Fruit fly (Drosophila melanogaster) whole organism, embryonic: ENCODE measurements around the gene mRpL13.
A peak's percentile ranks its signal among the peaks of the same experiment; 100 is the strongest.

Experiments used
- Abd-B ChIP-seq: fragments of 200-800 bp; sonication (Bioruptor generic); optimal IDR thresholded peaks from 2 replicates; lab custom pipeline; 2018; ENCODE audit warnings: missing biosample characterization, mild to moderate bottlenecking, missing genetic modification characterization, moderate library complexity
- Aef1 ChIP-seq: fragments of 200-800 bp; sonication (Bioruptor generic); IDR thresholded peaks from 3 replicates; pipeline ENCODE4 v1.3.6; 2022; ENCODE audit warnings: missing biosample characterization, missing genetic modification characterization
- B-H2 ChIP-seq: fragments of 200-800 bp; sonication (Bioruptor generic); optimal IDR thresholded peaks from 2 replicates; lab custom pipeline; 2018; ENCODE audit warnings: missing biosample characterization, mild to moderate bottlenecking, missing genetic modification characterization
- CG10321 ChIP-seq: fragments of 200-800 bp; sonication (Bioruptor generic); IDR thresholded peaks from 2 replicates; pipeline ENCODE4 v1.3.6; 2022; ENCODE audit warnings: missing biosample characterization, missing genetic modification characterization
- CG12219 ChIP-seq: fragments of 200-800 bp; sonication (Bioruptor generic); optimal IDR thresholded peaks from 3 replicates; lab custom pipeline; 2018; ENCODE audit warnings: missing biosample characterization, mild to moderate bottlenecking, missing genetic modification characterization
- CG12236 ChIP-seq: fragments of 200-800 bp; sonication (Bioruptor generic); optimal IDR thresholded peaks from 2 replicates; lab custom pipeline; 2016; ENCODE audit warnings: missing biosample characterization, missing genetic modification characterization
- CG12659 ChIP-seq: fragments of 200-800 bp; sonication (Bioruptor generic); optimal IDR thresholded peaks from 3 replicates; lab custom pipeline; 2017; ENCODE audit warnings: mild to moderate bottlenecking, missing biosample characterization, missing genetic modification reagents, missing genetic modification characterization
- CG13424 ChIP-seq: fragments of 200-800 bp; sonication (Bioruptor generic); optimal IDR thresholded peaks from 2 replicates; lab custom pipeline; 2019; ENCODE audit warnings: missing biosample characterization, mild to moderate bottlenecking, missing genetic modification characterization, moderate library complexity
- CG15011 ChIP-seq: fragments of 200-800 bp; sonication (Bioruptor generic); optimal IDR thresholded peaks from 3 replicates; lab custom pipeline; 2018; ENCODE audit warnings: missing biosample characterization, mild to moderate bottlenecking, missing genetic modification characterization
- CG15696 ChIP-seq: fragments of 200-800 bp; sonication (Bioruptor generic); optimal IDR thresholded peaks from 2 replicates; lab custom pipeline; 2019; ENCODE audit warnings: missing biosample characterization, mild to moderate bottlenecking, missing genetic modification characterization, moderate library complexity
- CG16815 ChIP-seq: fragments of 200-800 bp; sonication (Bioruptor generic); optimal IDR thresholded peaks from 3 replicates; lab custom pipeline; 2017; ENCODE audit warnings: missing biosample characterization, mild to moderate bottlenecking, missing genetic modification characterization
- CG1792 ChIP-seq: fragments of 200-800 bp; sonication (Bioruptor generic); optimal IDR thresholded peaks from 2 replicates; lab custom pipeline; 2016; ENCODE audit warnings: missing biosample characterization, missing genetic modification characterization
- CG18011 ChIP-seq: fragments of 200-800 bp; sonication (Bioruptor generic); optimal IDR thresholded peaks from 2 replicates; lab custom pipeline; 2017; ENCODE audit warnings: missing biosample characterization, missing genetic modification characterization, mild to moderate bottlenecking, moderate library complexity, missing genotype
- CG2889 ChIP-seq: fragments of 200-800 bp; sonication (Bioruptor generic); IDR thresholded peaks from 3 replicates; pipeline ENCODE4 v1.3.6; 2022; ENCODE audit warnings: missing biosample characterization, missing genetic modification characterization
- CG3847 ChIP-seq: fragments of 200-800 bp; sonication (Bioruptor generic); IDR thresholded peaks from 2 replicates; pipeline ENCODE4 v1.3.6; 2022; ENCODE audit warnings: missing biosample characterization, missing genetic modification characterization
- CG43689 ChIP-seq: fragments of 200-800 bp; sonication (Bioruptor generic); IDR thresholded peaks from 2 replicates; pipeline ENCODE4 v1.3.6; 2022; ENCODE audit warnings: missing biosample characterization, missing genetic modification characterization
- CG7786 ChIP-seq: fragments of 200-800 bp; sonication (Bioruptor generic); optimal IDR thresholded peaks from 2 replicates; lab custom pipeline; 2016; ENCODE audit warnings: missing biosample characterization, missing genetic modification characterization
- CG8290 ChIP-seq, 3 experiments: fragments of 200-800 bp; sonication (Bioruptor generic); optimal IDR thresholded peaks; 2 replicates each; lab custom pipeline; 2016 to 2019; ENCODE audit warnings: missing biosample characterization in 3 of 3, missing genetic modification characterization in 3 of 3, mild to moderate bottlenecking in 2 of 3, moderate library complexity in 1 of 3
- CG8388 ChIP-seq: fragments of 200-800 bp; sonication (Bioruptor generic); optimal IDR thresholded peaks from 2 replicates; lab custom pipeline; 2019; ENCODE audit warnings: missing biosample characterization, mild to moderate bottlenecking, missing genetic modification characterization, moderate library complexity
- CG8765 ChIP-seq: fragments of 200-800 bp; sonication (Bioruptor generic); IDR thresholded peaks from 2 replicates; pipeline ENCODE4 v1.3.6; 2022; ENCODE audit warnings: missing biosample characterization, missing genetic modification characterization
- CkIIα-i1 ChIP-seq: fragments of 200-800 bp; sonication (Bioruptor generic); IDR thresholded peaks from 2 replicates; pipeline ENCODE4 v1.3.6; 2022; ENCODE audit warnings: missing biosample characterization, missing genetic modification characterization
- CoRest ChIP-seq: fragments of 200-800 bp; sonication (Bioruptor generic); optimal IDR thresholded peaks from 3 replicates; lab custom pipeline; 2018; ENCODE audit warnings: missing biosample characterization, mild to moderate bottlenecking, missing genetic modification characterization, moderate library complexity
- Dref ChIP-seq: fragments of 200-800 bp; sonication (Bioruptor generic); IDR thresholded peaks from 2 replicates; pipeline ENCODE4 v1.3.6; 2022; ENCODE audit warnings: missing biosample characterization, missing genetic modification characterization
- H15 ChIP-seq: fragments of 200-800 bp; sonication (Bioruptor generic); IDR thresholded peaks from 3 replicates; pipeline ENCODE4 v1.3.6; 2022; ENCODE audit warnings: missing biosample characterization, missing genetic modification characterization
- Hr3 ChIP-seq: fragments of 200-800 bp; sonication (Bioruptor generic); optimal IDR thresholded peaks from 3 replicates; lab custom pipeline; 2016; ENCODE audit warnings: missing biosample characterization, missing genetic modification characterization
- NFAT ChIP-seq: fragments of 200-800 bp; sonication (Bioruptor generic); IDR thresholded peaks from 2 replicates; pipeline ENCODE4 v1.3.6; 2022; ENCODE audit warnings: missing biosample characterization, missing genetic modification characterization
- Poxn ChIP-seq: fragments of 200-800 bp; sonication (Bioruptor generic); IDR thresholded peaks from 2 replicates; pipeline ENCODE4 v1.3.6; 2022; ENCODE audit warnings: missing biosample characterization, missing genetic modification characterization
- TFAM ChIP-seq: fragments of 200-800 bp; sonication (Bioruptor generic); optimal IDR thresholded peaks from 2 replicates; lab custom pipeline; 2017; ENCODE audit warnings: missing biosample characterization, missing genetic modification characterization, inconsistent platforms
- ab ChIP-seq: fragments of 200-800 bp; sonication (Bioruptor generic); optimal IDR thresholded peaks from 2 replicates; lab custom pipeline; 2016; ENCODE audit warnings: missing biosample characterization, missing genetic modification characterization
- croc ChIP-seq: fragments of 200-800 bp; sonication (Bioruptor generic); conservative IDR thresholded peaks from 3 replicates; pipeline ENCODE4 v1.3.6; 2022; ENCODE audit warnings: missing biosample characterization, missing genetic modification characterization
- dan ChIP-seq: fragments of 200-800 bp; sonication (Bioruptor generic); IDR thresholded peaks from 2 replicates; pipeline ENCODE4 v1.3.6; 2022; ENCODE audit warnings: missing biosample characterization, missing genetic modification characterization
- dimm ChIP-seq: fragments of 200-800 bp; sonication (Bioruptor generic); IDR thresholded peaks from 2 replicates; pipeline ENCODE4 v1.3.6; 2022; ENCODE audit warnings: missing biosample characterization, missing genetic modification characterization
- ewg ChIP-seq: fragments of 200-800 bp; sonication (Bioruptor generic); optimal IDR thresholded peaks from 3 replicates; lab custom pipeline; 2017; ENCODE audit warnings: mild to moderate bottlenecking, missing biosample characterization, missing genetic modification reagents, missing genetic modification characterization
- ftz-f1 ChIP-seq: fragments of 200-800 bp; sonication (Bioruptor generic); optimal IDR thresholded peaks from 2 replicates; lab custom pipeline; 2016; ENCODE audit warnings: missing biosample characterization, missing genetic modification characterization
- jigr1 ChIP-seq: fragments of 200-800 bp; sonication (Bioruptor generic); IDR thresholded peaks from 3 replicates; pipeline ENCODE4 v1.3.6; 2022; ENCODE audit warnings: missing biosample characterization, missing genetic modification characterization
- kah ChIP-seq: fragments of 200-800 bp; sonication (Bioruptor generic); optimal IDR thresholded peaks from 2 replicates; lab custom pipeline; 2018; ENCODE audit warnings: missing biosample characterization, mild to moderate bottlenecking, missing genetic modification characterization
- kni ChIP-seq: fragments of 200-800 bp; sonication (Bioruptor generic); optimal IDR thresholded peaks from 3 replicates; lab custom pipeline; 2017; ENCODE audit warnings: mild to moderate bottlenecking, missing biosample characterization, missing genetic modification reagents, missing genetic modification characterization
- lab ChIP-seq: fragments of 200-800 bp; sonication (Bioruptor generic); optimal IDR thresholded peaks from 3 replicates; lab custom pipeline; 2017; ENCODE audit warnings: missing biosample characterization, missing genetic modification characterization, mild to moderate bottlenecking, moderate library complexity, missing genetic modification reagents
- lbe ChIP-seq: fragments of 200-800 bp; sonication (Bioruptor generic); optimal IDR thresholded peaks from 2 replicates; lab custom pipeline; 2016; ENCODE audit warnings: missing biosample characterization, mild to moderate bottlenecking, missing genetic modification characterization
- mld ChIP-seq: fragments of 200-800 bp; sonication (Bioruptor generic); IDR thresholded peaks from 3 replicates; pipeline ENCODE4 v1.3.6; 2022; ENCODE audit warnings: missing biosample characterization, missing genetic modification characterization; ENCODE audit not compliant: partially characterized antibody
- nau ChIP-seq: fragments of 200-800 bp; sonication (Bioruptor generic); optimal IDR thresholded peaks from 3 replicates; lab custom pipeline; 2017; ENCODE audit warnings: missing biosample characterization, mild to moderate bottlenecking, missing genetic modification characterization, missing genetic modification reagents
- org-1 ChIP-seq: fragments of 200-800 bp; sonication (Bioruptor generic); optimal IDR thresholded peaks from 2 replicates; lab custom pipeline; 2017; ENCODE audit warnings: missing biosample characterization, missing genetic modification characterization
- pan ChIP-seq, 4 experiments: fragments of >200 bp in 3 of 4; fragments of 200-800 bp in 1 of 4; sonication (Bioruptor generic) in 1 of 4; optimal IDR thresholded peaks in 3 of 4; IDR thresholded peaks in 1 of 4; 2 replicates each; pipeline versions ENCODE4 v1.3.6 to Lab custom; 2017 to 2022; ENCODE audit warnings: missing biosample characterization in 2 of 4, missing genetic modification characterization in 2 of 4, mixed read lengths in 1 of 4
- sc ChIP-seq, 3 experiments: fragments of >200 bp in 2 of 3; fragments of 200-800 bp in 1 of 3; sonication (Bioruptor generic) in 1 of 3; optimal IDR thresholded peaks; 2 replicates in 2 of 3; 3 replicates in 1 of 3; lab custom pipeline; 2017; ENCODE audit warnings: mild to moderate bottlenecking in 1 of 3, missing biosample characterization in 1 of 3, missing genetic modification characterization in 1 of 3, missing genetic modification reagents in 1 of 3
- sens-2 ChIP-seq: fragments of 200-800 bp; sonication (Bioruptor generic); IDR thresholded peaks from 2 replicates; pipeline ENCODE4 v1.3.6; 2022; ENCODE audit warnings: missing biosample characterization, missing genetic modification characterization
- sim ChIP-seq: fragments of 200-800 bp; sonication (Bioruptor generic); IDR thresholded peaks from 2 replicates; pipeline ENCODE4 v1.3.6; 2022; ENCODE audit warnings: missing biosample characterization, missing genetic modification characterization
- slou ChIP-seq: fragments of 200-800 bp; sonication (Bioruptor generic); optimal IDR thresholded peaks from 3 replicates; lab custom pipeline; 2016; ENCODE audit warnings: missing biosample characterization, missing genetic modification characterization
- sug ChIP-seq: fragments of 200-800 bp; optimal IDR thresholded peaks from 2 replicates; lab custom pipeline; 2019; ENCODE audit warnings: missing biosample characterization, mild to moderate bottlenecking, missing genetic modification characterization, moderate library complexity
- trh ChIP-seq: fragments of 200-800 bp; sonication (Bioruptor generic); optimal IDR thresholded peaks from 2 replicates; lab custom pipeline; 2016; ENCODE audit warnings: missing biosample characterization, missing genetic modification characterization
- unc-4 ChIP-seq: fragments of 200-800 bp; sonication (Bioruptor generic); IDR thresholded peaks from 2 replicates; pipeline ENCODE4 v1.3.6; 2022; ENCODE audit warnings: missing biosample characterization, missing genetic modification characterization; ENCODE audit not compliant: partially characterized antibody

mRpL13 gene

DNA sequence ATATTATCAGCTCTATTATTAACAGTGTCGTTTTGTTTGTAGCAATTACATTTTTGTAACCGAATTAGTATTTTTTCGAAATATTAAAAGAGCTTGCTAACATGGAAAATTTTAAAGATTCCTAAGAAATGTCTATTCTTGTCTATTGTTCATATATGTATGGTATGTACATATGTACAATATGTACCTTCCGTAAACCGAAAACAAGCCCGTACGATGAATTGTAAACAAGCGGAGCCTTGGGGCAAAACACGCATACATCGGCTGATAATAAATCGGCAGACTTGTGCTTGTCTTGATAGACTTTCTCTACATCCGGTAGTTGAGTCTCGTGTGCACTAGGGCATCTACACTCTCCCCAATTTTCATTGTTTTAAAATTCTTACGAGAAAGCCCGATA, 36.2 kb downstream of the mRpL13 start:
- TF ChIP-seq Hr3 (GFP tag; lab: Kevin White, UChicago) (no peak), CG13424 (peak; percentile 38), kah (no peak), CG15696 (peak; percentile 77), sug (tag; lab: Kevin White, UChicago) (no peak), ab (no peak), CG43689 (GFP tag; lab: Robert Waterston, UW) (0 out of 2 replicates have a peak, but pooled peaks have one; percentile 23), croc (GFP tag; lab: Robert Waterston, UW) (no peak), CG3847 (GFP tag; lab: Robert Waterston, UW) (no peak), ftz-f1 (GFP tag; lab: Kevin White, UChicago) (no peak), nau (GFP tag; lab: Kevin White, UChicago) (peak; percentile 49), Poxn (GFP tag; lab: Robert Waterston, UW) (no peak), CG1792 (GFP tag; lab: Kevin White, UChicago) (peak; percentile 45), kni (GFP tag; lab: Kevin White, UChicago) (peak; percentile 87), pan (optimal IDR thresholded peaks at IDR 0.05; lab: Kevin White, UChicago) (no peak), pan (GFP tag; optimal IDR thresholded peaks at IDR 0.05 in 1 of 2, IDR thresholded peaks at IDR 0.05 in 1 of 2) (peak in 1 of 2 experiments; percentile 35), trh (no peak), CkIIα-i1 (GFP tag; lab: Robert Waterston, UW) (no peak), CG12219 (GFP tag; lab: Kevin White, UChicago) (no peak), CG12236 (GFP tag; lab: Kevin White, UChicago) (no peak), NFAT (GFP tag; lab: Robert Waterston, UW) (no peak), CG10321 (no peak; the same call in 1 of the 2 replicates), TFAM (GFP tag; lab: Kevin White, UChicago) (no peak), CG8765 (GFP tag; lab: Robert Waterston, UW) (no peak), ewg (GFP tag; lab: Kevin White, UChicago) (no peak), CG7786 (GFP tag; lab: Kevin White, UChicago) (no peak), CG18011 (GFP tag; lab: Kevin White, UChicago) (no peak), dimm (GFP tag; lab: Robert Waterston, UW) (no peak), CG16815 (GFP tag; lab: Kevin White, UChicago) (no peak), mld (GFP tag; lab: Robert Waterston, UW) (no peak), H15 (GFP tag; lab: Robert Waterston, UW) (0 out of 3 replicates have a peak, but pooled peaks have one; percentile 26), lab (GFP tag; lab: Kevin White, UChicago) (peak; percentile 72), sim (GFP tag; lab: Robert Waterston, UW) (no peak), Abd-B (no peak), lbe (GFP tag; lab: Kevin White, UChicago) (no peak), jigr1 (no peak), CG12659 (GFP tag; lab: Kevin White, UChicago) (peak; percentile 4), CoRest (tag; lab: Kevin White, UChicago) (peak; percentile 18), unc-4 (GFP tag; lab: Robert Waterston, UW) (no peak), Dref (GFP tag; lab: Robert Waterston, UW) (no peak), sc (optimal IDR thresholded peaks at IDR 0.05; lab: Kevin White, UChicago) (no peak), sc (GFP tag; optimal IDR thresholded peaks at IDR 0.05; lab: Kevin White, UChicago) (peak; percentile 47), dan (no peak), CG8290 (GFP tag; optimal IDR thresholded peaks at IDR 0.05; lab: Kevin White, UChicago) (no peak), CG8290 (tag; optimal IDR thresholded peaks at IDR 0.05; lab: Kevin White, UChicago) (peak; percentile 60 to 69), org-1 (GFP tag; lab: Kevin White, UChicago) (no peak), CG2889 (GFP tag; lab: Robert Waterston, UW) (no peak), CG15011 (GFP tag; lab: Kevin White, UChicago) (peak; percentile 45), B-H2 (GFP tag; lab: Kevin White, UChicago) (no peak), Aef1 (GFP tag; lab: Robert Waterston, UW) (no peak), sens-2 (0 out of 2 replicates have a peak, but pooled peaks have one; percentile 38), CG8388 (GFP tag; lab: Kevin White, UChicago) (peak; percentile 11), slou (GFP tag; lab: Kevin White, UChicago) (peak; percentile 28)
